Fruit fly (Drosophila melanogaster) whole organism, adult: ENCODE data around the gene Npc2h.

ENCODE experiments used
- CG11617 ChIP-seq: fragments of 200-800 bp; sonication (Bioruptor generic); optimal IDR thresholded peaks from 2 replicates; lab custom pipeline; 2017; ENCODE audit warnings: mild to moderate bottlenecking, missing biosample characterization, missing genetic modification reagents, missing genetic modification characterization
- CG14711 ChIP-seq: fragments of 200-800 bp; sonication (Bioruptor generic); optimal IDR thresholded peaks from 2 replicates; lab custom pipeline; 2018; ENCODE audit warnings: missing biosample characterization, mild to moderate bottlenecking, missing genetic modification characterization, moderate library complexity
- CG7101 ChIP-seq: fragments of 200-800 bp; sonication (Bioruptor generic); optimal IDR thresholded peaks from 2 replicates; lab custom pipeline; 2018; ENCODE audit warnings: missing biosample characterization, mild to moderate bottlenecking, missing genetic modification characterization, moderate library complexity
- Clk ChIP-seq: fragments of 200-800 bp; sonication (Bioruptor generic); optimal IDR thresholded peaks from 2 replicates; lab custom pipeline; 2017; ENCODE audit warnings: missing biosample characterization, missing genetic modification characterization
- Mnt ChIP-seq: fragments of 200-800 bp; sonication (Bioruptor generic); optimal IDR thresholded peaks from 2 replicates; lab custom pipeline; 2016; ENCODE audit warnings: missing biosample characterization, mild to moderate bottlenecking, missing genetic modification characterization
- cic ChIP-seq: fragments of 200-800 bp; sonication (Bioruptor generic); optimal IDR thresholded peaks from 2 replicates; lab custom pipeline; 2017; ENCODE audit warnings: missing biosample characterization, mild to moderate bottlenecking, missing genetic modification characterization, moderate library complexity
- kay ChIP-seq: fragments of 200-800 bp; sonication (Bioruptor generic); peaks from one replicate; lab custom pipeline; 2016; ENCODE audit warnings: missing biosample characterization, missing genetic modification characterization, borderline replicate concordance
- ovo ChIP-seq: fragments of 200-800 bp; sonication (Bioruptor generic); optimal IDR thresholded peaks from 2 replicates; lab custom pipeline; 2016; ENCODE audit warnings: missing biosample characterization, missing genetic modification characterization
- pad ChIP-seq: fragments of 200-800 bp; sonication (Bioruptor generic); optimal IDR thresholded peaks from 3 replicates; lab custom pipeline; 2017; ENCODE audit warnings: missing biosample characterization, missing genetic modification characterization, mild to moderate bottlenecking, moderate library complexity, missing genetic modification reagents
- toe ChIP-seq: fragments of 200-800 bp; sonication (Bioruptor generic); optimal IDR thresholded peaks from 2 replicates; lab custom pipeline; 2016; ENCODE audit warnings: missing biosample characterization, missing genetic modification characterization

DNA sequence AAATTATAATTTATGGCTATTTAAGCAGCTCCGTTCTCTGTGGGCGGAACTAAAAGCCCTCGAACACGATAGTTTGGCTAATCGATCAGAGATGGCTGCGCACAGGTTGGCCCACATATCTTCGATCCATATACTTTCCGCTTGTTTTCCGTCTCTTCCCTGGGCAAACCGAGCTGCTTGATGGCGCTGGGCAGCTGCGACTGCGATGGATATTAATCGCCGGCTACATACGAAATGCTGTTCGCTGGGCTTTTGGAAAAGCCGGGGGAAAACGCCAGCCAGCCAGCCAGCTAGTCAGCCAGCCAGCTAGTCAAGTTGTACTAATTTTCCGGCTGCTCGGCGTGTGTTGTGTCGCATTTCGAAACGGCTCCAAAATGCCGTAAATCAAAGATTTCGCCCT, 21.5 kb upstream of the Npc2h start:
- TF ChIP-seq ovo (no peak), CG11617 (GFP tag; lab: Kevin White, UChicago) (no peak), CG7101 (tag; lab: Kevin White, UChicago) (no peak), cic (GFP tag; lab: Kevin White, UChicago) (no peak), toe (GFP tag; lab: Kevin White, UChicago) (no peak), kay (no peak), pad (GFP tag; lab: Kevin White, UChicago) (no peak), Clk (GFP tag; lab: Kevin White, UChicago) (no peak), Mnt (no peak), CG14711 (tag; lab: Kevin White, UChicago) (no peak)
